Worm (Caenorhabditis elegans) whole organism, early embryonic: ENCODE measurements around the gene mpz-1.

ENCODE experiments used
- B0310.2 ChIP-seq: sonication (generic microtip); optimal IDR thresholded peaks from 2 replicates; lab custom pipeline; 2016; ENCODE audit warnings: mild to moderate bottlenecking, missing genetic modification characterization, missing compliant biosample characterization
- F13C5.2 ChIP-seq: sonication (generic microtip); optimal IDR thresholded peaks from 2 replicates; lab custom pipeline; 2017; ENCODE audit warnings: mild to moderate bottlenecking, missing genetic modification characterization, inconsistent platforms, missing compliant biosample characterization
- aly-1 ChIP-seq: sonication (generic microtip); optimal IDR thresholded peaks from 2 replicates; lab custom pipeline; 2016; ENCODE audit warnings: missing genetic modification characterization, missing compliant biosample characterization
- ama-1 ChIP-seq: fragments of 150-350 bp; optimal IDR thresholded peaks from 2 replicates; lab custom pipeline; 2014
- ceh-13 ChIP-seq: fragments of 200-800 bp; sonication (Bioruptor generic); optimal IDR thresholded peaks from 2 replicates; lab custom pipeline; 2018; ENCODE audit warnings: mild to moderate bottlenecking, missing genetic modification characterization, missing compliant biosample characterization
- ceh-36 ChIP-seq: sonication (generic microtip); optimal IDR thresholded peaks from 2 replicates; lab custom pipeline; 2016; ENCODE audit warnings: missing genetic modification characterization, inconsistent platforms, missing compliant biosample characterization
- ets-7 ChIP-seq: sonication (generic microtip); optimal IDR thresholded peaks from 2 replicates; lab custom pipeline; 2016; ENCODE audit warnings: missing genotype, missing genetic modification characterization, missing compliant biosample characterization
- flt-1 ChIP-seq: fragments of 200-800 bp; sonication (Bioruptor generic); IDR thresholded peaks from 2 replicates; pipeline ENCODE4 v1.3.6; 2022; ENCODE audit warnings: missing genetic modification characterization, missing compliant biosample characterization
- hmbx-1 ChIP-seq: sonication (generic microtip); optimal IDR thresholded peaks from 2 replicates; lab custom pipeline; 2016; ENCODE audit warnings: mild to moderate bottlenecking, missing genetic modification characterization, missing compliant biosample characterization
- hmg-4 ChIP-seq: fragments of 200-800 bp; sonication (Bioruptor generic); optimal IDR thresholded peaks from 2 replicates; lab custom pipeline; 2018; ENCODE audit warnings: mild to moderate bottlenecking, missing genetic modification characterization, missing compliant biosample characterization
- hnd-1 ChIP-seq: sonication (generic microtip); optimal IDR thresholded peaks from 2 replicates; lab custom pipeline; 2016; ENCODE audit warnings: missing genetic modification characterization, missing compliant biosample characterization
- pes-1 ChIP-seq: fragments of 200-800 bp; sonication (Bioruptor generic); IDR thresholded peaks from 2 replicates; pipeline ENCODE4 v1.3.6; 2022; ENCODE audit warnings: missing genetic modification reagents, missing genetic modification characterization, missing compliant biosample characterization
- scrt-1 ChIP-seq: fragments of 200-800 bp; sonication (Bioruptor generic); IDR thresholded peaks from 2 replicates; pipeline ENCODE4 v1.3.6; 2022; ENCODE audit warnings: missing genetic modification characterization, missing compliant biosample characterization
- sea-1 ChIP-seq: fragments of 200-800 bp; sonication (Bioruptor generic); conservative IDR thresholded peaks from 2 replicates; pipeline ENCODE4 v1.3.6; 2022; ENCODE audit warnings: missing genetic modification characterization, missing compliant biosample characterization
- tbx-11 ChIP-seq: fragments of 200-800 bp; sonication (Bioruptor generic); IDR thresholded peaks from 2 replicates; pipeline ENCODE4 v1.3.6; 2022; ENCODE audit warnings: missing genetic modification characterization, missing compliant biosample characterization
- tbx-37 ChIP-seq: fragments of 200-800 bp; sonication (Bioruptor generic); conservative IDR thresholded peaks from 2 replicates; pipeline ENCODE4 v1.3.6; 2022; ENCODE audit warnings: missing genetic modification reagents, missing genetic modification characterization, missing compliant biosample characterization
- tra-4 ChIP-seq: sonication (generic microtip); optimal IDR thresholded peaks from 2 replicates; lab custom pipeline; 2017; ENCODE audit warnings: missing genetic modification characterization, missing compliant biosample characterization

mpz-1 gene

DNA sequence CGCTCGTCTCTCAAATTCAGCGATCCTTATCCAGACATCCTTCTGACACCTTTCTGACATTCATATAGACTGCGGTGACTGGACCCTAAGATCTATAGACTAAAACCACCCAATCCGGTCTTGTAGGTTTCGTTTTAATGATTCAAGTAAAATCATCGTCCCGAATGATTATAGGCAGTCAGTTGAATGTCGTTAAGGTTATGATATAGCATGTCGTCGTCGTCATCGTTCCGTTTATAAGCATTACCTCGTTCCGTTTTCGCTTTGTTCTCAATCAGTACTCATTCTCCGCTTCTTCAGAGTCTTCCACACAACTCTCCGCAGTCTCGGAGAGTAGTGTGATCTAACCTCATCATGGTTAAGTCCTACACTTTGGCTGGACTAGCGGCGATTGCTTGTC, 69.3 kb downstream of the mpz-1 start, which contains the start of gene bli-1:
Gene bli-1 (plus strand): TSS at position 301 of the 400 bp plus-strand sequence.
- TF ChIP-seq hmbx-1 (tag; lab: Kevin White, UChicago) (no peak), ceh-36 (tag; lab: Kevin White, UChicago) (no peak), sea-1 (no peak), hmg-4 (GFP tag; lab: Kevin White, UChicago) (no peak), aly-1 (tag; lab: Kevin White, UChicago) (no peak), scrt-1 (GFP tag; lab: Robert Waterston, UW) (no peak), flt-1 (GFP tag; lab: Robert Waterston, UW) (no peak), tbx-37 (no peak), ama-1 (lab: Kevin White, UChicago) (no peak), F13C5.2 (no peak)

DNA sequence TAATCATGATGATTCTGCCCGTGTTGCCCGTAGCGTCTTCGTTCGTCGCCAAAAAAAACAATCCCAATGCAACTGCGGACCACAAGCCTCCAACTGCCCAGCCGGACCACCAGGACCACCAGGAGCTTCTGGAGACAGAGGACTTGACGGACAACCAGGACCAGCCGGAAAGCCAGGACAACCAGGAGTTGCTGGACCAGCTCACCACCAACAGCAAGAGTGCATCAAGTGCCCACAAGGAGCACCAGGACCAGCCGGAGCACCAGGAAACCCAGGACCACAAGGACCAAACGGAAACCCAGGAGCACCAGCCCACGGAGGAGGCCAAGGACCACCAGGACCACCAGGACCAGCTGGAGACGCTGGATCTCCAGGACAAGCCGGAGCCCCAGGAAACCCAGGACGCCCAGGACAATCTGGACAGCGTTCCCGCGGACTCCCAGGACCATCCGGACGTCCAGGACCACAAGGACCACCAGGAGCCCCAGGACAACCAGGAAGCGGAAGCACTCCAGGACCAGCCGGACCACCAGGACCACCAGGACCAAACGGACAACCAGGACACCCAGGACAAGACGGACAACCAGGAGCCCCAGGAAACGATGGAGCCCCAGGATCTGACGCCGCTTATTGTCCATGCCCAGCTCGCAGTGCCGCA, 70.4 kb downstream of the mpz-1 start:
- TF ChIP-seq tra-4 (tag; lab: Kevin White, UChicago): no peak

DNA sequence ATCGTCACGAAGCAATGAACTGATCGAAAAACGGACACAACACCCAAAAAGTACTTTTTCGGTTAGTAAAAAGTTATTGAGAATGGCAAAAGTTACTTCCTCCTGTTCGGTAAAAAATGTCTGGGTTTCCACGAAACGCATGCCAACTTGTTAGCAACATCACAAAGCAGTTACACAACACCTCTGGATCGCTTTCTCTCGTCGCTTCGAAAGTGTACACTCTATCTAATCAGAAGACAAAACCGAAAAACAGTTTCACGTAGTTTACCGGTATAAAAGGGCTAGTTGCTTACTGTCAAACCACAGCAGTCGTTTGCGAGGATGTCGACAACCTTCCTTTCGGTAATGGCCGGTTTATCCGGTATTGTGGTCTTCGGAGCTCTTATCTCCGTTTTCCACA, 71.0 kb downstream of the mpz-1 start, which contains the start of gene col-80:
Gene col-80 (plus strand): TSS at position 301 of the 400 bp plus-strand sequence.
- TF ChIP-seq hmbx-1 (tag; lab: Kevin White, UChicago) (no peak), sea-1 (no peak), B0310.2 (tag; lab: Kevin White, UChicago) (no peak), pes-1 (no peak), ceh-36 (tag; lab: Kevin White, UChicago) (no peak), aly-1 (tag; lab: Kevin White, UChicago) (no peak), ets-7 (no peak), flt-1 (GFP tag; lab: Robert Waterston, UW) (no peak), ama-1 (lab: Kevin White, UChicago) (no peak), ceh-13 (GFP tag; lab: Kevin White, UChicago) (no peak), scrt-1 (GFP tag; lab: Robert Waterston, UW) (no peak), F13C5.2 (no peak)

DNA sequence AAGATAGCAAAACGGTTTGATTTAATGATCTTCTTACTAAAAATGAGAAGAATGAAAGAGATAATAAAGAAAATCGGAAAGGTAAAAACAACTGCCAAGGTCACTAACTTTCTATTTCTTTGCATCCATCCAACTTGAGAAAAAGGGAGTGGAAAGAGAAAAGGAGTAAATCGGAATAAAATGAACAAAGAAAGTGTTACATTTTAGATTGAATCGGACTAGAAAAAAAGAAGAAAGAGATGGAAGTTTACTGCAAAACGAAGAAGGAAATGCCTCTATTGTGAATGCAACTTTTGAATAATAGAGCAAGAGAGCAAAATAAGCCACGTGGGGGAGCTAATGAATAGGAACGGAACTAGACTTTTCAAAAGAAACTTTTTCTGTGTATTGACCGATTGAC, 71.9 kb downstream of the mpz-1 start:
- TF ChIP-seq flt-1 (GFP tag; lab: Robert Waterston, UW) (no peak), B0310.2 (tag; lab: Kevin White, UChicago) (no peak), F13C5.2 (no peak), ceh-36 (tag; lab: Kevin White, UChicago) (no peak), hnd-1 (tag; lab: Kevin White, UChicago) (no peak), hmg-4 (GFP tag; lab: Kevin White, UChicago) (no peak), sea-1 (no peak), hmbx-1 (tag; lab: Kevin White, UChicago) (no peak), tra-4 (tag; lab: Kevin White, UChicago) (no peak)

DNA sequence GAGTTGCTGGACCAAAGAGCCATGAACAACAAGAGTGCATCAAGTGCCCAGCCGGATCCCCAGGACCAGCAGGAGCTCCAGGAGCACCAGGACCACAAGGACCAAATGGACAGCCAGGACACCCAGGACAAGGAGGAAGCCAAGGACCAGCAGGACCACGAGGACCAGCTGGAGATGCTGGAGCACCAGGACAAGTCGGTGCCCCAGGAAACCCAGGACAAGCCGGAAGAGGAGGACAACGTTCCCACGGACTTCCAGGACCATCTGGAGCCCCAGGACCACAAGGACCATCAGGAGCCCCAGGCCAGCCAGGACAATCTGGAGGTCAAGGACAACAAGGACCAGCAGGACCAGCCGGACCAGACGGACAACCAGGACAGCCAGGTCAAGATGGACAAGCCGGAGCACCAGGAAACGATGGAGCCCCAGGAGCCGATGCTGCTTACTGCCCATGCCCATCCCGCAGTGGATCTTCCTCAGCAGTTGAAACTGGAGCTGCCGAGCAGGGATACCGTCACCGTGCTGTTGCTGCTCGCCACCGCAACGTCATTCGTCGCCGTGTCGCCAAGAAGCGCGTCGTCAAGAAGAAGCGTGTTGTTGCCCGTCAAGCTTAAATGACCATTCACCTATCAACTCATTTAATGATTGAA, 72.5 kb downstream of the mpz-1 start:
- no peak for TF ChIP-seq pes-1
- no peak for TF ChIP-seq F13C5.2
- TF ChIP-seq hmbx-1 (tag; lab: Kevin White, UChicago): no peak
- TF ChIP-seq tbx-37: no peak
- no peak for TF ChIP-seq flt-1 (GFP tag; lab: Robert Waterston, UW)
- TF ChIP-seq tbx-11 (GFP tag; lab: Robert Waterston, UW): no peak
- TF ChIP-seq scrt-1 (GFP tag; lab: Robert Waterston, UW): no peak
- TF ChIP-seq sea-1: no peak
- TF ChIP-seq aly-1 (tag; lab: Kevin White, UChicago): no peak
- TF ChIP-seq hmg-4 (GFP tag; lab: Kevin White, UChicago): no peak
- no peak for TF ChIP-seq hnd-1 (tag; lab: Kevin White, UChicago)
- TF ChIP-seq B0310.2 (tag; lab: Kevin White, UChicago): no peak
- TF ChIP-seq tra-4 (tag; lab: Kevin White, UChicago): no peak
- TF ChIP-seq ama-1 (lab: Kevin White, UChicago): no peak

DNA sequence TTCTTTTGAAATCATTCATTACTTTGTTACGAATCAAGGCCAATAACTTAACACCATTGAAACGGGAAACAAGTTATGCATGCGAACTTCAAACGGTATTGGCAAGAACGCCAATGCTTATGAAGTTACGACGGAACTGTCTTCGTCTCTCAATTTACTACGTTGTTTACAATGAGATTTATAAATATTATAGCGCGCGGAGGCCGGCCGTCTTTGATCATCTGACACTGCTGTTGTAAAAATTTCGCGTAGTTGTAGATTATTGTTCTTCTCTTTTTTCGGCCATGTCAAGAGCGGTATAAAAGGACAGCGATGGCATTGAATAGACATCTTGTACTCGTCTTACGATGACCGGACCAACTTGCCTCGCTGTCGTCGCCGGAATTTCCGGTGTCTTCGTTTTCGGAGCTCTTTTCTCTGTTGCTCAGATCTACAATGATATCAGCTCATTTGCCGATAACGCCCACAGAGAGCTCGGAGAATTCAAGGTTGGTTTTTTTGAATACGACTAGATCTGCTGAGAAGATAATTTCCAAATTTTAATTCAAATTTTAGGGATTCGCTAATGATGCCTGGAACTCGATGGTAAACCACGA, 73.3 kb downstream of the mpz-1 start, which contains the start of gene col-39:
Gene col-39 (plus strand): TSS at position 342 of the 596 bp plus-strand sequence.
- TF ChIP-seq tbx-37 (no peak), ets-7 (no peak), pes-1 (no peak), B0310.2 (tag; lab: Kevin White, UChicago) (no peak), tra-4 (tag; lab: Kevin White, UChicago) (no peak), ceh-13 (GFP tag; lab: Kevin White, UChicago) (no peak), F13C5.2 (no peak)

DNA sequence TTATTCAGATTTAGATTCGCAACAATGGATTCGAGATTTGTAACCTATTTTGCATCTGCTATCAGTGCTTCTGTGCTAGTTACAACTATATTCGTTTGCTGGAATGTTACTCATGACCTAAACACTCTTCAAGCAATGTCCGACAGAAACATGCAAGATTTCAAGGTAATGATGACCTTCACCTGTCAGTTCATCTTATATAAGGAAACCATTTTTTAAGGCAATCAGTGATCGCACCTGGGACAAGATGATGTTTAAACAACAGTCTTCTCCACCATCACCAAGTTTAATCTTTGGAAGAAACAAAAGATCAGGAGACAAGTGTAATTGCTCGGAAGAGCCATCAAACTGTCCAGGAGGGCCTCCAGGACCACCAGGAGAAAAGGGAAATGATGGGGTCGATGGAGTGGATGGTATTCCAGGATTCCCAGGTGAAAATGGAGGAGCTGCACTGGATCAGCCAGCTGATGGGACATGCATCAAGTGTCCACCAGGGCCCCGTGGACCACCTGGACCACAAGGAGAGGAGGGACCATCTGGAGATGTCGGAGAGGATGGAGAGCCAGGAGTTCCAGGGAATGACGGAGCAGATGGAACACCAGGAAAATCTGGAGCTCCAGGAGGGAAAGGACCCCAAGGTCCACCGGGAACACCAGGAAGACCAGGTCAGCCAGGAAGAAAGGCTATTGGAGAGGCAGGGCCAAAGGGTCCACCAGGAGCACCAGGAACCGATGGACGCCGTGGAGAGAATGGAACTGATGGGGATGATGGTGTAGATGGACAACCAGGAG, 74.1 kb downstream of the mpz-1 start, which contains the start of gene col-79:
Gene col-79 (plus strand): TSS at position 20 of the 791 bp plus-strand sequence.
- TF ChIP-seq flt-1 (GFP tag; lab: Robert Waterston, UW): no peak
- no peak for TF ChIP-seq tbx-11 (GFP tag; lab: Robert Waterston, UW)
- TF ChIP-seq ceh-13 (GFP tag; lab: Kevin White, UChicago): no peak
- TF ChIP-seq hmg-4 (GFP tag; lab: Kevin White, UChicago): no peak
